Fruit fly (Drosophila melanogaster) whole organism, wandering third instar larva: ENCODE results near the gene Adi1.

Source experiments
- Abd-B ChIP-seq: fragments of >200 bp; optimal IDR thresholded peaks from 2 replicates; lab custom pipeline; 2017; ENCODE audit warnings: missing biosample characterization, missing genetic modification characterization
- CG32264 ChIP-seq: fragments of 200-800 bp; sonication (Bioruptor generic); optimal IDR thresholded peaks from 2 replicates; lab custom pipeline; 2016; ENCODE audit warnings: missing biosample characterization, missing genetic modification characterization
- CG9705 ChIP-seq: fragments of 200-800 bp; sonication (Bioruptor generic); optimal IDR thresholded peaks from 2 replicates; lab custom pipeline; 2018; ENCODE audit warnings: missing biosample characterization, mild to moderate bottlenecking, missing genetic modification characterization
- CrebA ChIP-seq: fragments of 200-800 bp; sonication (Bioruptor generic); optimal IDR thresholded peaks from 2 replicates; lab custom pipeline; 2016; ENCODE audit warnings: missing biosample characterization, mild to moderate bottlenecking, missing genetic modification characterization, borderline replicate concordance
- Dfd ChIP-seq: fragments of >200 bp; optimal IDR thresholded peaks from 2 replicates; lab custom pipeline; 2017; ENCODE audit warnings: missing biosample characterization, missing genetic modification characterization
- Dif ChIP-seq: fragments of 200-275, 200-300 bp; sonication (Bioruptor generic); optimal IDR thresholded peaks from 2 replicates; lab custom pipeline; 2018; ENCODE audit warnings: missing biosample characterization, missing genetic modification characterization; ENCODE audit not compliant: partially characterized antibody
- GATAd ChIP-seq: sonication (Bioruptor generic); optimal IDR thresholded peaks from 2 replicates; lab custom pipeline; 2016; ENCODE audit warnings: missing biosample characterization, missing genetic modification characterization
- HLH106 ChIP-seq: fragments of 200-800 bp; optimal IDR thresholded peaks from 3 replicates; lab custom pipeline; 2019; ENCODE audit warnings: missing biosample characterization, mild to moderate bottlenecking, missing genetic modification characterization, moderate library complexity
- Hnf4 ChIP-seq: fragments of 200-800 bp; sonication (Bioruptor generic); optimal IDR thresholded peaks from 2 replicates; lab custom pipeline; 2016; ENCODE audit warnings: missing biosample characterization, mild to moderate bottlenecking, missing genetic modification characterization
- Hr78 ChIP-seq: fragments of >200 bp; optimal IDR thresholded peaks from 2 replicates; lab custom pipeline; 2017; ENCODE audit warnings: missing biosample characterization, missing genetic modification characterization
- Hr83 ChIP-seq: fragments of 200-300 bp; sonication (Bioruptor generic); optimal IDR thresholded peaks from 2 replicates; lab custom pipeline; 2016; ENCODE audit warnings: missing biosample characterization, mild to moderate bottlenecking, missing genetic modification characterization, moderate library complexity; ENCODE audit not compliant: poor library complexity, severe bottlenecking
- Jra ChIP-seq: sonication (Bioruptor generic); optimal IDR thresholded peaks from 2 replicates; lab custom pipeline; 2016; ENCODE audit warnings: missing biosample characterization, missing genetic modification characterization
- Mio ChIP-seq: sonication (Bioruptor generic); optimal IDR thresholded peaks from 2 replicates; lab custom pipeline; 2016; ENCODE audit warnings: missing biosample characterization, missing genetic modification characterization
- Myc ChIP-seq: fragments of >200 bp; optimal IDR thresholded peaks from 2 replicates; lab custom pipeline; 2017
- N ChIP-seq: fragments of >200 bp; optimal IDR thresholded peaks from 2 replicates; lab custom pipeline; 2018; ENCODE audit warnings: missing biosample characterization, missing external identifiers, missing genetic modification characterization
- OdsH ChIP-seq: fragments of 200-800 bp; sonication (Bioruptor generic); optimal IDR thresholded peaks from 2 replicates; lab custom pipeline; 2016; ENCODE audit warnings: missing biosample characterization, mild to moderate bottlenecking, missing genetic modification characterization
- Rel ChIP-seq, 2 experiments: fragments of 200-800 bp; sonication (Bioruptor generic) in 1 of 2; optimal IDR thresholded peaks; 2 replicates in 1 of 2; 3 replicates in 1 of 2; lab custom pipeline; 2016 to 2019; ENCODE audit warnings: mild to moderate bottlenecking in 2 of 2, missing biosample characterization in 2 of 2, missing genetic modification characterization in 2 of 2, moderate library complexity in 1 of 2
- Sp1 ChIP-seq: fragments of 200-800 bp; sonication (Bioruptor generic); optimal IDR thresholded peaks from 3 replicates; lab custom pipeline; 2019; ENCODE audit warnings: missing biosample characterization, mild to moderate bottlenecking, missing genetic modification characterization, moderate library complexity
- Vsx2 ChIP-seq: fragments of 200-300, 225-300 bp; sonication (Bioruptor generic); optimal IDR thresholded peaks from 2 replicates; lab custom pipeline; 2018; ENCODE audit warnings: missing biosample characterization, missing genetic modification characterization; ENCODE audit not compliant: partially characterized antibody
- br ChIP-seq: fragments of 200-800 bp; sonication (Bioruptor generic); optimal IDR thresholded peaks from 2 replicates; lab custom pipeline; 2016; ENCODE audit warnings: missing biosample characterization, missing genetic modification characterization
- brk ChIP-seq: fragments of 200-800 bp; sonication (Bioruptor generic); optimal IDR thresholded peaks from 2 replicates; lab custom pipeline; 2016; ENCODE audit warnings: missing biosample characterization, mild to moderate bottlenecking, missing genetic modification characterization
- dl ChIP-seq, 2 experiments: fragments of 175-275, 200-275 bp in 1 of 2; fragments of 200-275 bp in 1 of 2; sonication (Bioruptor generic); optimal IDR thresholded peaks; lab custom pipeline; 2018; ENCODE audit warnings: mild to moderate bottlenecking in 2 of 2, missing biosample characterization in 2 of 2, missing genetic modification characterization in 2 of 2, moderate library complexity in 2 of 2; ENCODE audit not compliant: partially characterized antibody in 2 of 2, insufficient read depth in 1 of 2
- dmrt93B ChIP-seq: fragments of 200-800 bp; sonication (Bioruptor generic); optimal IDR thresholded peaks from 2 replicates; lab custom pipeline; 2018; ENCODE audit warnings: missing biosample characterization, mild to moderate bottlenecking, missing genetic modification characterization
- dsf ChIP-seq: sonication (Bioruptor generic); optimal IDR thresholded peaks from 2 replicates; lab custom pipeline; 2016; ENCODE audit warnings: missing biosample characterization, missing genetic modification characterization, borderline replicate concordance
- ey ChIP-seq: fragments of 200-800 bp; sonication (Bioruptor generic); optimal IDR thresholded peaks from 2 replicates; lab custom pipeline; 2016; ENCODE audit warnings: missing biosample characterization, missing genetic modification characterization
- foxo ChIP-seq, 2 experiments: fragments of 200-800 bp; sonication (Bioruptor generic); optimal IDR thresholded peaks; 2 replicates in 1 of 2; 3 replicates in 1 of 2; lab custom pipeline; 2016 to 2017; ENCODE audit warnings: missing biosample characterization in 2 of 2, missing genetic modification characterization in 2 of 2
- fru ChIP-seq: fragments of 200-800 bp; sonication (Bioruptor generic); optimal IDR thresholded peaks from 3 replicates; lab custom pipeline; 2016; ENCODE audit warnings: missing biosample characterization, mild to moderate bottlenecking, missing genetic modification characterization
- h ChIP-seq: fragments of 200-800 bp; sonication (Bioruptor generic); optimal IDR thresholded peaks from 3 replicates; lab custom pipeline; 2016; ENCODE audit warnings: missing biosample characterization, mild to moderate bottlenecking, missing genetic modification characterization
- jim ChIP-seq: fragments of 175-275, 200-325 bp; sonication (Bioruptor generic); optimal IDR thresholded peaks from 2 replicates; lab custom pipeline; 2016; ENCODE audit warnings: missing biosample characterization, mild to moderate bottlenecking, missing genetic modification characterization
- lola ChIP-seq: fragments of >200 bp; optimal IDR thresholded peaks from 2 replicates; lab custom pipeline; 2017; ENCODE audit warnings: missing biosample characterization, missing genetic modification characterization
- pan ChIP-seq: fragments of >200 bp; optimal IDR thresholded peaks from 2 replicates; lab custom pipeline; 2017
- psq ChIP-seq: fragments of 200-800 bp; sonication (Bioruptor generic); optimal IDR thresholded peaks from 3 replicates; lab custom pipeline; 2017; ENCODE audit warnings: missing biosample characterization, mild to moderate bottlenecking, missing genetic modification characterization, moderate library complexity
- rgr ChIP-seq: fragments of 200-800 bp; sonication (Bioruptor generic); optimal IDR thresholded peaks from 3 replicates; lab custom pipeline; 2016; ENCODE audit warnings: missing biosample characterization, mild to moderate bottlenecking, missing genetic modification characterization
- sage ChIP-seq: fragments of 200-800 bp; sonication (Bioruptor generic); optimal IDR thresholded peaks from 2 replicates; lab custom pipeline; 2016; ENCODE audit warnings: missing biosample characterization, mild to moderate bottlenecking, missing genetic modification characterization
- sv ChIP-seq: fragments of 200-800 bp; sonication (Bioruptor generic); optimal IDR thresholded peaks from 3 replicates; lab custom pipeline; 2016; ENCODE audit warnings: missing biosample characterization, missing genetic modification characterization
- tai ChIP-seq: sonication (Bioruptor generic); optimal IDR thresholded peaks from 2 replicates; lab custom pipeline; 2016; ENCODE audit warnings: missing biosample characterization, missing genetic modification characterization
- usp ChIP-seq: fragments of >200 bp; optimal IDR thresholded peaks from 2 replicates; lab custom pipeline; 2017; ENCODE audit warnings: missing biosample characterization, missing genetic modification characterization
- woc ChIP-seq: sonication (Bioruptor generic); optimal IDR thresholded peaks from 2 replicates; lab custom pipeline; 2016; ENCODE audit warnings: missing biosample characterization, mild to moderate bottlenecking, missing genetic modification characterization

Gene Adi1

dm6 chr3L:10656451-10657198 lies 6.6 kb upstream of the Adi1 start:
- TF ChIP-seq br (GFP tag; lab: Kevin White, UChicago) (peak; percentile 36), Myc (lab: Kevin White, UChicago) (no peak), fru (GFP tag; lab: Kevin White, UChicago) (peak; percentile 21), dsf (GFP tag; lab: Kevin White, UChicago) (no peak), Dif (GFP tag; lab: Kevin White, UChicago) (no peak), Jra (GFP tag; lab: Kevin White, UChicago) (no peak), Hr83 (peak; percentile 57), CG32264 (GFP tag; lab: Kevin White, UChicago) (no peak), Hnf4 (peak; percentile 19), ey (GFP tag; lab: Kevin White, UChicago) (no peak), Vsx2 (GFP tag; lab: Kevin White, UChicago) (no peak), OdsH (GFP tag; lab: Kevin White, UChicago) (peak; percentile 46), Abd-B (no peak), usp (GFP tag; lab: Kevin White, UChicago) (no peak), rgr (GFP tag; lab: Kevin White, UChicago) (peak; percentile 25), dmrt93B (GFP tag; lab: Kevin White, UChicago) (no peak), h (GFP tag; lab: Kevin White, UChicago) (peak; percentile 23), Dfd (GFP tag; lab: Kevin White, UChicago) (no peak), jim (GFP tag; lab: Kevin White, UChicago) (no peak), sage (GFP tag; lab: Kevin White, UChicago) (no peak), N (GFP tag; lab: Kevin White, UChicago) (no peak), CG9705 (no peak), Sp1 (GFP tag; lab: Kevin White, UChicago) (no peak), psq (GFP tag; lab: Kevin White, UChicago) (no peak), Mio (GFP tag; lab: Kevin White, UChicago) (no peak), HLH106 (tag; lab: Kevin White, UChicago) (no peak), sv (GFP tag; lab: Kevin White, UChicago) (peak; percentile 12), tai (no peak), GATAd (GFP tag; lab: Kevin White, UChicago) (no peak), lola (GFP tag; lab: Kevin White, UChicago) (no peak), brk (no peak), Hr78 (GFP tag; lab: Kevin White, UChicago) (no peak), Rel (GFP tag; optimal IDR thresholded peaks at IDR 0.05; lab: Kevin White, UChicago) (no peak), Rel (tag; optimal IDR thresholded peaks at IDR 0.05; lab: Kevin White, UChicago) (no peak), CrebA (GFP tag; lab: Kevin White, UChicago) (no peak), woc (GFP tag; lab: Kevin White, UChicago) (no peak), dl (GFP tag; optimal IDR thresholded peaks at IDR 0.05; lab: Kevin White, UChicago; ENCODE audit: insufficient read depth in 1 of 2, partially characterized antibody in 2 of 2) (no peak), pan (lab: Kevin White, UChicago) (no peak), foxo (GFP tag; optimal IDR thresholded peaks at IDR 0.05; lab: Kevin White, UChicago) (peak in 1 of 2 experiments; percentile 11)

DNA sequence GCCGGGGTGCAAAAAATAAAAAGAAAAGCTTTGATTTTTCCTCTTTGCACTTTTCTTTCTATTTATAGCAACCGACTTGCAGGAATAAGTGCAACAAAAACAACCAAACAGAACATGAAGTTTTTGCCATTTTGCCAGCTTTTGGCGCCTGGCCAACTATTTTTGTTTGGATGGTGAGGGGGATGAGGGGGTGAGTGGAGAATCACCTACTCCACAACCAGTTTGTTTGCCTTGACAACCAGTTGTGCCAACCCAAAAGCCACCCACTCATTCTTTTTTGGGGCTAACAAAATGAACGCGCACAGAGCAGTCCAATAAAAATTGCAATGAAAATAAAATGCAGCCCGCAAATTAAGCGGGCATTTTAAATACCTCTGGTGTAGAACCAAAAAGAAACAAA lies 5.9 kb upstream of the Adi1 start:
- TF ChIP-seq brk (no peak), CG32264 (GFP tag; lab: Kevin White, UChicago) (no peak), N (GFP tag; lab: Kevin White, UChicago) (no peak), dmrt93B (GFP tag; lab: Kevin White, UChicago) (no peak), Sp1 (GFP tag; lab: Kevin White, UChicago) (no peak), CrebA (GFP tag; lab: Kevin White, UChicago) (no peak), psq (GFP tag; lab: Kevin White, UChicago) (no peak), fru (GFP tag; lab: Kevin White, UChicago) (no peak), Hr78 (GFP tag; lab: Kevin White, UChicago) (no peak), rgr (GFP tag; lab: Kevin White, UChicago) (no peak)
